Worm (Caenorhabditis elegans) whole organism, L4 larva: ENCODE results near the gene F28H6.8.

ENCODE experiments used
- daf-12 ChIP-seq: fragments of 150-350 bp; optimal IDR thresholded peaks from 2 replicates; lab custom pipeline; 2014; ENCODE audit warnings: missing biosample characterization, missing genetic modification reagents, missing genetic modification characterization
- daf-16 ChIP-seq, 3 experiments: sonication (generic microtip); optimal IDR thresholded peaks; 2 replicates each; lab custom pipeline; 2016 to 2017; ENCODE audit warnings: missing genetic modification characterization in 3 of 3, missing genetic modification reagents in 3 of 3, mild to moderate bottlenecking in 2 of 3, missing compliant biosample characterization in 2 of 3, missing biosample characterization in 1 of 3, moderate library complexity in 1 of 3
- dpl-1 ChIP-seq: fragments of 150-350 bp; optimal IDR thresholded peaks from 2 replicates; lab custom pipeline; 2014; ENCODE audit warnings: missing biosample characterization, missing genetic modification reagents, missing genetic modification characterization
- dve-1 ChIP-seq: sonication (generic microtip); optimal IDR thresholded peaks from 2 replicates; lab custom pipeline; 2017; ENCODE audit warnings: antibody characterized with exemption, mild to moderate bottlenecking, missing genetic modification characterization, missing compliant biosample characterization; ENCODE audit not compliant: insufficient read depth
- egl-27 ChIP-seq: sonication (generic microtip); optimal IDR thresholded peaks from 3 replicates; lab custom pipeline; 2017; ENCODE audit warnings: missing biosample characterization, missing genetic modification reagents, missing genetic modification characterization
- egl-43 ChIP-seq: fragments of 200-800 bp; sonication (Bioruptor generic); IDR thresholded peaks from 2 replicates; pipeline ENCODE4 v1.3.6; 2022; ENCODE audit warnings: missing genetic modification reagents, missing genetic modification characterization, missing compliant biosample characterization
- nhr-111 ChIP-seq: fragments of 200-800 bp; sonication (Bioruptor generic); optimal IDR thresholded peaks from 2 replicates; lab custom pipeline; 2018; ENCODE audit warnings: mild to moderate bottlenecking, missing genetic modification characterization, missing compliant biosample characterization
- nhr-28 ChIP-seq: fragments of 150-350 bp; optimal IDR thresholded peaks from 2 replicates; lab custom pipeline; 2014; ENCODE audit warnings: missing biosample characterization, missing genetic modification characterization
- php-3 ChIP-seq: fragments of 200-800 bp; sonication (Bioruptor generic); IDR thresholded peaks from 2 replicates; pipeline ENCODE4 v1.3.6; 2022; ENCODE audit warnings: missing genetic modification reagents, missing genetic modification characterization, missing compliant biosample characterization
- pqm-1 ChIP-seq: sonication (generic microtip); optimal IDR thresholded peaks from 2 replicates; lab custom pipeline; 2017; ENCODE audit warnings: missing biosample characterization, missing genetic modification characterization
- spr-1 ChIP-seq: sonication (generic microtip); optimal IDR thresholded peaks from 2 replicates; lab custom pipeline; 2016; ENCODE audit warnings: mild to moderate bottlenecking, missing genetic modification characterization, missing compliant biosample characterization
- unc-62 ChIP-seq, 3 experiments: fragments of 150-350 bp in 1 of 3; sonication (generic microtip); optimal IDR thresholded peaks in 2 of 3; peaks in 1 of 3; 1 replicate in 1 of 3; 2 replicates in 2 of 3; lab custom pipeline; 2014 to 2017; ENCODE audit warnings: missing biosample characterization in 3 of 3, missing genetic modification characterization in 3 of 3, missing genetic modification reagents in 3 of 3, missing genotype in 1 of 3
- zfp-2 ChIP-seq: sonication (generic microtip); optimal IDR thresholded peaks from 2 replicates; lab custom pipeline; 2016; ENCODE audit warnings: mild to moderate bottlenecking, missing genetic modification characterization, missing compliant biosample characterization

DNA sequence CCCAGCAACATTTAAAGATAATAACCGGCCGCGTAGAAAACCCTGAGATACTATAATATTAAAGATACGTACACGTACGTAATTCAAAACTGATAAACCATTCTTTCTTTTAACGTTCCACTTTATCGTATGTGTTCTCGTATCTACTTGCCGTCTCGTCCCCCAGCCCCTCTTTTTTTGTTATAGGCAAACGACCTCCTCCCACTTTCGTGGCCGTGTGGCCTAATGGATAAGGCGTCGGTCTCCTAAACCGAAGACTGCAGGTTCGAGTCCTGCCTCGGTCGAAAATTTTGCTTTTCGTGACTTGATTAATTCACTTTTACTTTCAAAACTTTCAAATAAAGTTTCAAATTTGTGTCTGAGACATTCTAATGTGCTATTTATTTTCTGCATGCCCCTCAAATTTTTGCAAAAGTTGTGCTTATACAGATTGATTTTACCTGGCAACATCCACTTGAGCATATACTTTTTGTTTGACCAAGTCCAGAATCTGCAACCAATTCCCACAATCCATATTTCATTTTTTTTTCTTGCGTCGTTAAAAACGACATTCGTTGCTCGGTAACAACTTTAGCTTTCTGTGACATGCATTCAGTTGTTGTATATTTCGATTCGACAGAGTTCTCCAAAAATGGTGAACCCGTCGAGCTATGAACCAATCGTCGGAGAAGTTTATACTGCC, 18.5 kb downstream of the F28H6.8 start, which contains the start of gene F28H6.7:
- TF ChIP-seq dpl-1 (GFP tag; lab: Kevin White, UChicago) = peak; percentile 32
- TF ChIP-seq egl-43 (GFP tag; lab: Robert Waterston, UW) = peak; percentile 92
- peak; percentile 10 to 58 for TF ChIP-seq daf-16 (GFP tag; optimal IDR thresholded peaks at IDR 0.05; lab: Kevin White, UChicago)
- TF ChIP-seq daf-16 (tag; optimal IDR thresholded peaks at IDR 0.05; lab: Kevin White, UChicago) = peak; percentile 42
- peak; percentile 17 for TF ChIP-seq nhr-28 (tag; lab: Kevin White, UChicago)
- TF ChIP-seq unc-62 (GFP tag; optimal IDR thresholded peaks at IDR 0.05 in 1 of 2; lab: Kevin White, UChicago) = no peak
- TF ChIP-seq unc-62 (tag; optimal IDR thresholded peaks at IDR 0.05; lab: Kevin White, UChicago) = no peak
- no peak for TF ChIP-seq pqm-1 (tag; lab: Kevin White, UChicago)
- TF ChIP-seq spr-1 (tag; lab: Kevin White, UChicago) = peak; percentile 44
- TF ChIP-seq dve-1 (tag; lab: Kevin White, UChicago) = no peak
- TF ChIP-seq php-3 (GFP tag; lab: Robert Waterston, UW) = peak; percentile 58; the same call in 1 of the 2 replicates
- TF ChIP-seq daf-12 (tag; lab: Kevin White, UChicago) = no peak
- no peak for TF ChIP-seq egl-27 (tag; lab: Kevin White, UChicago)
- TF ChIP-seq nhr-111 (GFP tag; lab: Kevin White, UChicago) = peak; percentile 8
- peak; percentile 9 for TF ChIP-seq zfp-2
